Fruit fly (Drosophila melanogaster) whole organism, prepupa: ENCODE measurements around the gene CG7378.

ENCODE experiments used
- Blimp-1 ChIP-seq: fragments of 200-800 bp; sonication (Bioruptor generic); optimal IDR thresholded peaks from 3 replicates; lab custom pipeline; 2017; ENCODE audit warnings: missing biosample characterization, missing genetic modification characterization, mild to moderate bottlenecking, moderate library complexity, missing genetic modification reagents
- CG10631 ChIP-seq: fragments of 200-800 bp; sonication (Bioruptor generic); optimal IDR thresholded peaks from 2 replicates; lab custom pipeline; 2016; ENCODE audit warnings: missing biosample characterization, missing genetic modification characterization
- CG10669 ChIP-seq: fragments of 200-800 bp; sonication (Bioruptor generic); optimal IDR thresholded peaks from 3 replicates; lab custom pipeline; 2018; ENCODE audit warnings: missing biosample characterization, mild to moderate bottlenecking, missing genetic modification characterization, moderate library complexity
- CG11294 ChIP-seq: fragments of 200-800 bp; sonication (Bioruptor generic); IDR thresholded peaks from 2 replicates; pipeline ENCODE4 v1.3.6; 2022; ENCODE audit warnings: missing biosample characterization, missing genetic modification characterization
- CG11902 ChIP-seq: fragments of 200-800 bp; sonication (Bioruptor generic); optimal IDR thresholded peaks from 3 replicates; lab custom pipeline; 2016; ENCODE audit warnings: missing biosample characterization, missing genetic modification characterization
- CG15336 ChIP-seq: fragments of 200-800 bp; sonication (Bioruptor generic); IDR thresholded peaks from 2 replicates; pipeline ENCODE4 v1.3.6; 2022; ENCODE audit warnings: missing biosample characterization, missing genetic modification characterization
- CG16779 ChIP-seq: fragments of 200-800 bp; sonication (Bioruptor generic); optimal IDR thresholded peaks from 3 replicates; lab custom pipeline; 2017; ENCODE audit warnings: missing biosample characterization, mild to moderate bottlenecking, missing genetic modification characterization
- CG3032 ChIP-seq: fragments of 200-800 bp; optimal IDR thresholded peaks from 2 replicates; lab custom pipeline; 2019; ENCODE audit warnings: missing biosample characterization, mild to moderate bottlenecking, missing genetic modification characterization, moderate library complexity
- CG31627 ChIP-seq: fragments of 200-800 bp; sonication (Bioruptor generic); optimal IDR thresholded peaks from 3 replicates; lab custom pipeline; 2016; ENCODE audit warnings: missing biosample characterization, missing genetic modification characterization
- CG32006 ChIP-seq: fragments of 200-800 bp; sonication (Bioruptor generic); optimal IDR thresholded peaks from 3 replicates; lab custom pipeline; 2017; ENCODE audit warnings: missing biosample characterization, mild to moderate bottlenecking, missing genetic modification characterization
- CG34406 ChIP-seq: fragments of 200-800 bp; sonication (Bioruptor generic); optimal IDR thresholded peaks from 3 replicates; lab custom pipeline; 2016; ENCODE audit warnings: missing biosample characterization, missing genetic modification characterization
- CG6163 ChIP-seq: fragments of 200-800 bp; sonication (Bioruptor generic); IDR thresholded peaks from 3 replicates; pipeline ENCODE4 v1.3.6; 2022; ENCODE audit warnings: missing biosample characterization, missing genetic modification characterization
- CG6276 ChIP-seq: fragments of 200-800 bp; sonication (Bioruptor generic); optimal IDR thresholded peaks from 2 replicates; lab custom pipeline; 2017; ENCODE audit warnings: missing biosample characterization, mild to moderate bottlenecking, missing genetic modification characterization
- CG8119 ChIP-seq: fragments of 200-800 bp; sonication (Bioruptor generic); IDR thresholded peaks from 3 replicates; pipeline ENCODE4 v1.3.6; 2022; ENCODE audit warnings: missing biosample characterization, missing genetic modification characterization
- CG8319 ChIP-seq: fragments of 200-800 bp; sonication (Bioruptor generic); optimal IDR thresholded peaks from 3 replicates; lab custom pipeline; 2016; ENCODE audit warnings: missing biosample characterization, missing genetic modification characterization
- CG8632 ChIP-seq: fragments of 200-800 bp; sonication (Bioruptor generic); optimal IDR thresholded peaks from 3 replicates; lab custom pipeline; 2016; ENCODE audit warnings: missing biosample characterization, missing genetic modification characterization
- CG9139 ChIP-seq: fragments of 200-800 bp; sonication (Bioruptor generic); optimal IDR thresholded peaks from 3 replicates; lab custom pipeline; 2017; ENCODE audit warnings: missing biosample characterization, mild to moderate bottlenecking, missing genetic modification characterization
- Eip78C ChIP-seq: fragments of 200-800 bp; sonication (Bioruptor generic); peaks from one replicate; lab custom pipeline; 2016; ENCODE audit warnings: missing biosample characterization, missing genetic modification characterization
- Ets21C ChIP-seq: fragments of 200-800 bp; sonication (Bioruptor generic); optimal IDR thresholded peaks from 3 replicates; lab custom pipeline; 2016; ENCODE audit warnings: missing biosample characterization, missing genetic modification characterization
- Ets96B ChIP-seq: fragments of 200-800 bp; optimal IDR thresholded peaks from 2 replicates; lab custom pipeline; 2019; ENCODE audit warnings: missing biosample characterization, mild to moderate bottlenecking, missing genetic modification characterization, moderate library complexity
- Gug ChIP-seq: fragments of 200-800 bp; sonication (Bioruptor generic); IDR thresholded peaks from 2 replicates; pipeline ENCODE4 v1.3.6; 2022; ENCODE audit warnings: missing biosample characterization, missing genetic modification characterization
- Hr39 ChIP-seq: fragments of 200-800 bp; sonication (Bioruptor generic); optimal IDR thresholded peaks from 2 replicates; lab custom pipeline; 2016; ENCODE audit warnings: missing biosample characterization, missing genetic modification characterization
- Hr4 ChIP-seq: fragments of 200-800 bp; sonication (Bioruptor generic); optimal IDR thresholded peaks from 3 replicates; lab custom pipeline; 2016; ENCODE audit warnings: missing biosample characterization, missing genetic modification characterization
- Lpt ChIP-seq: fragments of 200-800 bp; sonication (Bioruptor generic); optimal IDR thresholded peaks from 3 replicates; lab custom pipeline; 2016; ENCODE audit warnings: missing biosample characterization, missing genetic modification characterization
- Met ChIP-seq: fragments of 200-800 bp; sonication (Bioruptor generic); optimal IDR thresholded peaks from 3 replicates; lab custom pipeline; 2016; ENCODE audit warnings: missing biosample characterization, missing genetic modification characterization
- Smox ChIP-seq: fragments of 200-800 bp; sonication (Bioruptor generic); optimal IDR thresholded peaks from 3 replicates; lab custom pipeline; 2016; ENCODE audit warnings: missing biosample characterization, missing genetic modification characterization
- Sox14 ChIP-seq: fragments of 200-800 bp; sonication (Bioruptor generic); optimal IDR thresholded peaks from 3 replicates; lab custom pipeline; 2016; ENCODE audit warnings: missing biosample characterization, missing genetic modification characterization
- Sox15 ChIP-seq: fragments of 200-800 bp; sonication (Bioruptor generic); optimal IDR thresholded peaks from 3 replicates; lab custom pipeline; 2016; ENCODE audit warnings: missing biosample characterization, missing genetic modification characterization
- acj6 ChIP-seq: fragments of 200-800 bp; sonication (Bioruptor generic); optimal IDR thresholded peaks from 3 replicates; lab custom pipeline; 2016; ENCODE audit warnings: missing biosample characterization, missing genetic modification characterization
- cyc ChIP-seq: fragments of 200-800 bp; sonication (Bioruptor generic); optimal IDR thresholded peaks from 3 replicates; lab custom pipeline; 2016; ENCODE audit warnings: missing biosample characterization, missing genetic modification characterization
- dsx ChIP-seq: fragments of 200-800 bp; optimal IDR thresholded peaks from 3 replicates; lab custom pipeline; 2019; ENCODE audit warnings: missing biosample characterization, mild to moderate bottlenecking, missing genetic modification characterization, moderate library complexity; ENCODE audit not compliant: poor library complexity, severe bottlenecking
- eg ChIP-seq: fragments of 200-800 bp; sonication (Bioruptor generic); IDR thresholded peaks from 3 replicates; pipeline ENCODE4 v1.3.6; 2022; ENCODE audit warnings: missing biosample characterization, missing genetic modification characterization
- esn ChIP-seq: fragments of 200-800 bp; sonication (Bioruptor generic); optimal IDR thresholded peaks from 2 replicates; lab custom pipeline; 2016; ENCODE audit warnings: missing biosample characterization, mild to moderate bottlenecking, missing genetic modification characterization, moderate library complexity
- fd85E ChIP-seq: fragments of 200-800 bp; sonication (Bioruptor generic); optimal IDR thresholded peaks from 3 replicates; lab custom pipeline; 2016; ENCODE audit warnings: missing biosample characterization, missing genetic modification characterization
- lz ChIP-seq: fragments of 200-800 bp; sonication (Bioruptor generic); optimal IDR thresholded peaks from 3 replicates; lab custom pipeline; 2016; ENCODE audit warnings: missing biosample characterization, missing genetic modification characterization
- net ChIP-seq: fragments of 200-800 bp; sonication (Bioruptor generic); optimal IDR thresholded peaks from 3 replicates; lab custom pipeline; 2016; ENCODE audit warnings: missing biosample characterization, missing genetic modification characterization
- pdm3 ChIP-seq: fragments of 200-800 bp; sonication (Bioruptor generic); optimal IDR thresholded peaks from 3 replicates; lab custom pipeline; 2016; ENCODE audit warnings: missing biosample characterization, missing genetic modification characterization
- salr ChIP-seq, 2 experiments: fragments of 200-800 bp; sonication (Bioruptor generic); optimal IDR thresholded peaks; 3 replicates each; lab custom pipeline; 2016 to 2018; ENCODE audit warnings: missing biosample characterization in 2 of 2, missing genetic modification characterization in 2 of 2, mild to moderate bottlenecking in 1 of 2
- ss ChIP-seq, 2 experiments: fragments of 200-800 bp; sonication (Bioruptor generic); optimal IDR thresholded peaks; 2 replicates in 1 of 2; 3 replicates in 1 of 2; lab custom pipeline; 2017 to 2018; ENCODE audit warnings: mild to moderate bottlenecking in 2 of 2, missing biosample characterization in 2 of 2, missing genetic modification characterization in 2 of 2, moderate library complexity in 1 of 2
- svp ChIP-seq: fragments of 200-800 bp; sonication (Bioruptor generic); peaks from one replicate; lab custom pipeline; 2016; ENCODE audit warnings: missing biosample characterization, missing genetic modification characterization
- topi ChIP-seq: fragments of 200-800 bp; sonication (Bioruptor generic); optimal IDR thresholded peaks from 3 replicates; lab custom pipeline; 2016; ENCODE audit warnings: missing biosample characterization, missing genetic modification characterization
- vri ChIP-seq: fragments of 200-800 bp; sonication (Bioruptor generic); optimal IDR thresholded peaks from 3 replicates; lab custom pipeline; 2016; ENCODE audit warnings: missing biosample characterization, mild to moderate bottlenecking, missing genetic modification characterization

The CG7378 gene

dm6 chrX:18924713-18925112 is 24.5 kb downstream of the CG7378 start (continued):
- TF ChIP-seq cyc (GFP tag; lab: Kevin White, UChicago) (peak; percentile 44), net (GFP tag; lab: Kevin White, UChicago) (peak; percentile 63), CG11294 (GFP tag; lab: Robert Waterston, UW) (no peak), acj6 (GFP tag; lab: Kevin White, UChicago) (peak; percentile 66), Sox14 (peak; percentile 68), Lpt (GFP tag; lab: Kevin White, UChicago) (peak; percentile 56), ss (GFP tag; optimal IDR thresholded peaks at IDR 0.05; lab: Kevin White, UChicago) (peak; percentile 62 to 69), Blimp-1 (GFP tag; lab: Kevin White, UChicago) (no peak), CG3032 (tag; lab: Kevin White, UChicago) (peak; percentile 68), CG9139 (GFP tag; lab: Kevin White, UChicago) (peak; percentile 5), CG11902 (peak; percentile 4), Ets96B (tag; lab: Kevin White, UChicago) (peak; percentile 68), dsx (GFP tag; lab: Kevin White, UChicago) (peak; percentile 93), CG32006 (peak; percentile 89), CG16779 (tag; lab: Kevin White, UChicago) (peak; percentile 47), CG10631 (peak; percentile 75), Ets21C (GFP tag; lab: Kevin White, UChicago) (peak; percentile 39), salr (GFP tag; optimal IDR thresholded peaks at IDR 0.05; lab: Kevin White, UChicago) (peak in 1 of 2 experiments; percentile 78)

- TF ChIP-seq vri (GFP tag; lab: Kevin White, UChicago) (no peak), CG10669 (peak; percentile 6), Blimp-1 (GFP tag; lab: Kevin White, UChicago) (no peak), acj6 (GFP tag; lab: Kevin White, UChicago) (no peak), CG6276 (no peak), pdm3 (no peak), Met (peak; percentile 29), CG31627 (GFP tag; lab: Kevin White, UChicago) (peak; percentile 12), Eip78C (GFP tag; lab: Kevin White, UChicago) (peak; percentile 76), Sox14 (no peak), CG6163 (peak; percentile 47; the same call in 2 of the 3 replicates), Hr4 (GFP tag; lab: Kevin White, UChicago) (peak; percentile 4), CG8632 (GFP tag; lab: Kevin White, UChicago) (no peak), CG15336 (no peak), CG3032 (tag; lab: Kevin White, UChicago) (peak; percentile 4), Smox (GFP tag; lab: Kevin White, UChicago) (peak; percentile 31), Gug (GFP tag; lab: Robert Waterston, UW) (0 out of 2 replicates have a peak, but pooled peaks have one; percentile 10), CG34406 (GFP tag; lab: Kevin White, UChicago) (no peak), Sox15 (GFP tag; lab: Kevin White, UChicago) (no peak), CG8319 (no peak), CG16779 (tag; lab: Kevin White, UChicago) (no peak), svp (peak; percentile 69), esn (GFP tag; lab: Kevin White, UChicago) (peak; percentile 32), CG8119 (GFP tag; lab: Robert Waterston, UW) (0 out of 3 replicates have a peak, but pooled peaks have one; percentile 27), fd85E (no peak), lz (peak; percentile 9), CG32006 (peak; percentile 12), Hr39 (peak; percentile 21), eg (peak; percentile 47; the same call in 2 of the 3 replicates), CG10631 (peak; percentile 19), topi (GFP tag; lab: Kevin White, UChicago) (peak; percentile 37)
Observed at dm6 chrX:18925685-18926371, 25.6 kb downstream of the CG7378 start.
